Fruit fly (Drosophila melanogaster): ENCODE data around the gene HP1D3csd.

HP1D3csd gene

dm6 chrX:19162249-19162914, 27.6 kb upstream of the HP1D3csd start:
- TF ChIP-seq Eip78C (GFP tag) (peak; percentile 97), CG32006 (GFP tag; optimal IDR thresholded peaks at IDR 0.05) (peak; percentile 81), esn (GFP tag; optimal IDR thresholded peaks at IDR 0.05) (peak; percentile 81), CG10631 (GFP tag; optimal IDR thresholded peaks at IDR 0.05) (peak; percentile 63), Eip93F (GFP tag; optimal IDR thresholded peaks at IDR 0.05) (no peak), CG1621 (tag; optimal IDR thresholded peaks at IDR 0.05) (peak; percentile 72), CG9139 (GFP tag; optimal IDR thresholded peaks at IDR 0.05) (no peak), CG8119 (GFP tag; IDR thresholded peaks at IDR 0.05) (peak; percentile 57), CG7368 (GFP tag; optimal IDR thresholded peaks at IDR 0.05) (peak; percentile 35), Ets21C (GFP tag; optimal IDR thresholded peaks at IDR 0.05) (peak; percentile 58), CG11902 (GFP tag; optimal IDR thresholded peaks at IDR 0.05) (peak; percentile 12), Lpt (GFP tag; optimal IDR thresholded peaks at IDR 0.05) (peak; percentile 60), CG15336 (GFP tag; IDR thresholded peaks at IDR 0.05) (no peak; the same call in 1 of the 2 replicates), Hr38 (GFP tag; optimal IDR thresholded peaks at IDR 0.05) (no peak), Gug (GFP tag; IDR thresholded peaks at IDR 0.05) (peak; percentile 51), CG11294 (GFP tag; IDR thresholded peaks at IDR 0.05) (0 out of 2 replicates have a peak, but pooled peaks have one; percentile 12), cyc (GFP tag; optimal IDR thresholded peaks at IDR 0.05) (peak; percentile 59), spab (GFP tag; optimal IDR thresholded peaks at IDR 0.05) (peak; percentile 56), CG4318 (GFP tag; optimal IDR thresholded peaks at IDR 0.05) (peak; percentile 48), Hr39 (GFP tag; optimal IDR thresholded peaks at IDR 0.05) (peak; percentile 82), Smox (GFP tag; optimal IDR thresholded peaks at IDR 0.05) (peak; percentile 81), CG6163 (GFP tag; IDR thresholded peaks at IDR 0.05) (0 out of 3 replicates have a peak, but pooled peaks have one; percentile 20), CG3032 (tag; optimal IDR thresholded peaks at IDR 0.05) (peak; percentile 53), CG3919 (GFP tag; optimal IDR thresholded peaks at IDR 0.05) (peak; percentile 39), svp (GFP tag) (peak; percentile 95), CG8319 (GFP tag; optimal IDR thresholded peaks at IDR 0.05) (peak; percentile 6), CG6276 (GFP tag; optimal IDR thresholded peaks at IDR 0.05) (peak; percentile 29), eg (GFP tag; IDR thresholded peaks at IDR 0.05) (peak; percentile 42; the same call in 1 of the 3 replicates), CG6808 (GFP tag; optimal IDR thresholded peaks at IDR 0.05) (peak; percentile 47), CG6854 (GFP tag; optimal IDR thresholded peaks at IDR 0.05) (no peak), Sox102F (GFP tag; optimal IDR thresholded peaks at IDR 0.05) (peak; percentile 81), Ets96B (tag; optimal IDR thresholded peaks at IDR 0.05) (peak; percentile 66), pdm3 (GFP tag; optimal IDR thresholded peaks at IDR 0.05) (peak; percentile 81), Hr4 (GFP tag; optimal IDR thresholded peaks at IDR 0.05) (peak; percentile 52), CG6792 (GFP tag; optimal IDR thresholded peaks at IDR 0.05) (peak; percentile 83), dac (GFP tag; optimal IDR thresholded peaks at IDR 0.05) (no peak), salr (GFP tag; optimal IDR thresholded peaks at IDR 0.05) (peak; percentile 37 to 59), Sox14 (GFP tag; optimal IDR thresholded peaks at IDR 0.05) (peak; percentile 84), fd59A (GFP tag; optimal IDR thresholded peaks at IDR 0.05) (peak; percentile 67), topi (GFP tag; optimal IDR thresholded peaks at IDR 0.05) (peak; percentile 61), Eip75B (GFP tag; optimal IDR thresholded peaks at IDR 0.05) (peak; percentile 69), net (GFP tag; optimal IDR thresholded peaks at IDR 0.05) (peak; percentile 62), ss (GFP tag; optimal IDR thresholded peaks at IDR 0.05) (peak; percentile 27 to 64), CG16779 (tag; optimal IDR thresholded peaks at IDR 0.05) (peak; percentile 23), CG34406 (GFP tag; optimal IDR thresholded peaks at IDR 0.05) (peak; percentile 71), dsx (GFP tag; optimal IDR thresholded peaks at IDR 0.05; ENCODE audit: poor library complexity, severe bottlenecking) (peak; percentile 84), acj6 (GFP tag; optimal IDR thresholded peaks at IDR 0.05) (peak; percentile 53), achi (GFP tag; optimal IDR thresholded peaks at IDR 0.05) (peak; percentile 65), CG8632 (GFP tag; optimal IDR thresholded peaks at IDR 0.05) (peak; percentile 65), fd85E (GFP tag; optimal IDR thresholded peaks at IDR 0.05) (peak; percentile 11), Blimp-1 (GFP tag; optimal IDR thresholded peaks at IDR 0.05) (no peak)

All from whole organism, prepupa.